Fruit fly (Drosophila melanogaster): ENCODE data around the gene Nepl16.

The Nepl16 gene

DNA sequence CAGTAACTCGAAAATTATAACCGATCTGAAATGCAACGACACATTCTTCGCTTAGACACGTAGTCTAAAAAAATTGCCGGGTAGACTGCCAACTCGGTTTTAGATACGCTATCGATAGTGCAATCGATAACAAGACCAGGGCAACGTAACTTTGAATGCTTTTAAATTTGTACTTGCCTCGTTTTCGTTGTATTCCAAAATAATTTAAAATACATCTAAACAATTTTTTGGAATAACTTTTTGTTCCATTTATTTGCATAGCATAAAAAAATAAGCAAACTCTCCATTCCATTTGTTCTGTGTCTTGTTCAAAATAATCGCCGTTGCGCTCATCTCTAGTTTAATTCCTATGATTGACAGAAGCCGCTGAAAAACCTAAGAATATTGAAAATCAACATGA, 42.7 kb downstream of the Nepl16 start, which contains the start of the genes Stt3B and CG11839 (continued):
- peak; percentile 40; the same call in 1 of the 3 replicates for TF ChIP-seq Optix (GFP tag; IDR thresholded peaks at IDR 0.05)
- peak; percentile 69 for TF ChIP-seq CG13296 (GFP tag; optimal IDR thresholded peaks at IDR 0.05)
- TF ChIP-seq HLH4C (GFP tag; IDR thresholded peaks at IDR 0.05; ENCODE audit: partially characterized antibody), result peak; percentile 83
- no peak for TF ChIP-seq sd (tag; optimal IDR thresholded peaks at IDR 0.05)
- TF ChIP-seq CG30020 (tag; optimal IDR thresholded peaks at IDR 0.05), result peak; percentile 91
- TF ChIP-seq Sox102F (GFP tag; optimal IDR thresholded peaks at IDR 0.05), result no peak
- peak; percentile 82 for TF ChIP-seq ems (GFP tag; optimal IDR thresholded peaks at IDR 0.05)
- TF ChIP-seq Atf-2 (GFP tag; optimal IDR thresholded peaks at IDR 0.05), result peak; percentile 70
- TF ChIP-seq Six4 (GFP tag; optimal IDR thresholded peaks at IDR 0.05), result peak; percentile 74
- peak; percentile 72 for TF ChIP-seq CG17829 (tag; optimal IDR thresholded peaks at IDR 0.05)
- peak; percentile 53 for TF ChIP-seq dmrt11E (tag; optimal IDR thresholded peaks at IDR 0.05)
- no peak for TF ChIP-seq Hr78 (GFP tag; optimal IDR thresholded peaks at IDR 0.05)
- TF ChIP-seq Atf3 (GFP tag; optimal IDR thresholded peaks at IDR 0.05), result peak; percentile 45
- peak; percentile 90 for TF ChIP-seq lilli (GFP tag; optimal IDR thresholded peaks at IDR 0.05)
- TF ChIP-seq Stat92E (GFP tag; optimal IDR thresholded peaks at IDR 0.05), result peak in 1 of 3 experiments; percentile 33
- TF ChIP-seq Dek (tag; optimal IDR thresholded peaks at IDR 0.05), result no peak
- no peak for TF ChIP-seq CG15011 (GFP tag; optimal IDR thresholded peaks at IDR 0.05)
- no peak for TF ChIP-seq gsb (GFP tag; IDR thresholded peaks at IDR 0.05)
- TF ChIP-seq Spps (tag; optimal IDR thresholded peaks at IDR 0.05), result peak; percentile 45
- TF ChIP-seq gfzf (GFP tag; optimal IDR thresholded peaks at IDR 0.05), result peak; percentile 46
- peak; percentile 74 for TF ChIP-seq CG9727 (GFP tag; optimal IDR thresholded peaks at IDR 0.05)
- peak; percentile 41 for TF ChIP-seq CG4328 (GFP tag; optimal IDR thresholded peaks at IDR 0.05)
- peak; percentile 85; the same call in 1 of the 2 replicates for TF ChIP-seq sob (GFP tag; IDR thresholded peaks at IDR 0.05)
- TF ChIP-seq CG11504 (tag; optimal IDR thresholded peaks at IDR 0.05), result no peak
- TF ChIP-seq ftz-f1 (GFP tag; optimal IDR thresholded peaks at IDR 0.05), result peak; percentile 25
- no peak for TF ChIP-seq Asciz (GFP tag; optimal IDR thresholded peaks at IDR 0.05)
- TF ChIP-seq Hmx (GFP tag; optimal IDR thresholded peaks at IDR 0.05), result peak; percentile 6
- TF ChIP-seq esg (GFP tag; conservative IDR thresholded peaks at IDR 0.05), result 0 out of 2 replicates have a peak, but pooled peaks have one; percentile 23
- TF ChIP-seq toy (GFP tag; IDR thresholded peaks at IDR 0.05), result no peak
- TF ChIP-seq Ets97D (GFP tag; optimal IDR thresholded peaks at IDR 0.05), result peak; percentile 90
- peak; percentile 69 for TF ChIP-seq CG33213 (GFP tag; optimal IDR thresholded peaks at IDR 0.05)
- TF ChIP-seq hkb (optimal IDR thresholded peaks at IDR 0.05), result no peak
- peak; percentile 67 for TF ChIP-seq hkb (GFP tag; IDR thresholded peaks at IDR 0.05)
- TF ChIP-seq eyg (GFP tag; optimal IDR thresholded peaks at IDR 0.05), result no peak
- TF ChIP-seq gcm (GFP tag; optimal IDR thresholded peaks at IDR 0.05), result no peak
- peak; percentile 54 for TF ChIP-seq CG33557 (GFP tag; optimal IDR thresholded peaks at IDR 0.05)
- peak; percentile 35 for TF ChIP-seq emc (GFP tag; optimal IDR thresholded peaks at IDR 0.05)
- peak; percentile 84 for TF ChIP-seq CG13624 (GFP tag; optimal IDR thresholded peaks at IDR 0.05)
- peak; percentile 3 for TF ChIP-seq salm (tag; optimal IDR thresholded peaks at IDR 0.05)
- TF ChIP-seq CG9215 (GFP tag; IDR thresholded peaks at IDR 0.05), result no peak
- TF ChIP-seq CG15696 (tag; optimal IDR thresholded peaks at IDR 0.05), result peak; percentile 58
- TF ChIP-seq onecut (GFP tag; IDR thresholded peaks at IDR 0.05), result 0 out of 2 replicates have a peak, but pooled peaks have one; percentile 23
- no peak; the same call in 1 of the 2 replicates for TF ChIP-seq H2.0 (GFP tag; IDR thresholded peaks at IDR 0.05)
- TF ChIP-seq dati (GFP tag; IDR thresholded peaks at IDR 0.05), result no peak
- TF ChIP-seq CG12071 (GFP tag; optimal IDR thresholded peaks at IDR 0.05), result no peak
- TF ChIP-seq CG7357 (GFP tag; IDR thresholded peaks at IDR 0.05), result no peak
- no peak for TF ChIP-seq ssp (GFP tag; IDR thresholded peaks at IDR 0.05)
- TF ChIP-seq CG31441 (GFP tag; IDR thresholded peaks at IDR 0.05), result no peak
- no peak for TF ChIP-seq kni (GFP tag; optimal IDR thresholded peaks at IDR 0.05)
- TF ChIP-seq CG14441 (GFP tag; IDR thresholded peaks at IDR 0.05), result peak; percentile 79
- TF ChIP-seq wdn (GFP tag; IDR thresholded peaks at IDR 0.05), result peak; percentile 43; the same call in 1 of the 2 replicates
